Worm (Caenorhabditis elegans) whole organism, L4/young adult: ENCODE results near the gene B0334.20.
A peak's percentile ranks its signal among the peaks of the same experiment; 100 is the strongest.

Experiments used
- W03F9.2 ChIP-seq: fragments of 150-350 bp; optimal IDR thresholded peaks from 2 replicates; lab custom pipeline; 2014; ENCODE audit warnings: missing biosample characterization, missing genetic modification characterization
- dao-5 ChIP-seq: sonication (generic microtip); optimal IDR thresholded peaks from 2 replicates; lab custom pipeline; 2016; ENCODE audit warnings: missing genotype, missing genetic modification characterization, moderate library complexity, missing compliant biosample characterization
- him-1 ChIP-seq: sonication (generic microtip); optimal IDR thresholded peaks from 2 replicates; lab custom pipeline; 2016; ENCODE audit warnings: missing genotype, missing genetic modification reagents, missing genetic modification characterization, missing compliant biosample characterization

Gene B0334.20

DNA sequence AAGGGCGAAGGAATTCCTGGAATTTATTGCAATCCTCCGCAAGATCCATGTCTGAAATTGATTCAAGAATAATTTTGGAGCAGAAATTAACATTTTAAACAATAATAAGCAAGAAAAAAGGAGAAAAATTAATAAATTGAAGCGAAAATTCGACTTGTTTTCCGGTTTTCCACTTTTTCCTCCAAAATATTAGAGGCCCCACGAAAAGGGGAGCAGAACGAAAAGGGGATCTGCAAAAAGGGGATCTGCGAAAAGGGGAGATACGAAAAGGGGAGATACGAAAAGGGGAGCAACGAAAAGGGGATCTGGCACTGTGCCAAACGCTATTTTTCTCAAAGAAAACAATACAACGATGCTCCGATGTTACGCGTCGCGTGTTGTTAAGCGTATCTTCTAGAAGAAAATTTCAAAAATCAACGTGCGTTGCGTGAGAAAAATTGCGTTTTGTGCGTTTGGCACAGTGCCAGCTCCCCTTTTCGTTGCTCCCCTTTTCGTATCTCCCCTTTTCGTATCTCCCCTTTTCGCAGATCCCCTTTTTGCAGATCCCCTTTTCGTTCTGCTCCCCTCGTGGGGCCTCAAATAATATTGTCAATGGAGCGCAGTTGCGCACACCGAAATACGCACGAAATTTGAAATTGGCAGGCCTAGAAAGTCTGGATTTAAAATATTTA lies 34.3 kb upstream of the B0334.20 start, which contains the start of gene Y62F5A.12:
TSS of gene Y62F5A.12 (minus strand) at position 51 of the 671 bp plus-strand sequence.
- TF ChIP-seq W03F9.2 (tag; lab: Kevin White, UChicago): peak; percentile 57
- TF ChIP-seq him-1 (tag; lab: Kevin White, UChicago): peak; percentile 62

DNA sequence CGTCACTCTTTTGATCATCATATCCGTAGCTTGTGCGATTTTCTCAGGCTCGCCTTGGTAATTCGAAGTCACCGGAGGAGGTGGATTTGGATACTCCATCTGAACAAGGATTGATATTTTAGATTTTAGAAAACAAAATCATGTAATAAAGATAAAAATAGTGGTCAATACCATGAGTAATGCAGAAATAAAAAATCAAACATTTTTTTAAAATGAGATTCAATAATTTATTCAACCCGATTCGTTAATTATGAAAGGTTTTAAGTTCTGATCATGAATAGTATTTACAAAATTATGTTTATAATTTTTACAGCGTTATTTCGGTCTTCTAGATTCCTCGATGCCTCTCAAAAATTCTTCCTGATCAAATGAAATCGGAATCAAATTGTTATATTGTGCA lies 33.5 kb upstream of the B0334.20 start, which contains the start of gene mdt-8:
TSS of gene mdt-8 (minus strand) at position 101 of the 400 bp plus-strand sequence.
- TF ChIP-seq him-1 (tag; lab: Kevin White, UChicago) (no peak), dao-5 (no peak)

DNA sequence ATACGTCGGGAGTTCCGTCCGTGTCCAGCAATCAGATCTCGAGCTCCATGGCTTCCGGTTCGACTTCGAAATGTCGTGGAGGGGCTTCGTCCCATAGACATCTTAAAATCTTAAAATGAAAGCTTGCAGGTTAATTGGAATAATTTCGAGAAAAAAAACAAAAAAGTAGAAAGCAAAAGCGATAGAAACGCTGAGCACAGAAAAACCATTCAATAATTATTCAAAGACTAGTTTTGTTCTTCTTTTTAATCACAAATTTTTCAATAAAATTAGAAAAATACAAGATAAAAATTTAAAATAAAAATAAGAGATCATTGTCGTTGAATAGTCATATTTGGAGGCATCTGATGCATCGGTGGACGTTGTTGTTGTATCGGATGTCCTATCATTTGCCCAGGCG lies 26.7 kb upstream of the B0334.20 start, which contains the start of gene age-1:
TSS of gene age-1 (minus strand) at position 101 of the 400 bp plus-strand sequence.
- TF ChIP-seq W03F9.2 (tag; lab: Kevin White, UChicago) (no peak), him-1 (tag; lab: Kevin White, UChicago) (no peak), dao-5 (no peak)

DNA sequence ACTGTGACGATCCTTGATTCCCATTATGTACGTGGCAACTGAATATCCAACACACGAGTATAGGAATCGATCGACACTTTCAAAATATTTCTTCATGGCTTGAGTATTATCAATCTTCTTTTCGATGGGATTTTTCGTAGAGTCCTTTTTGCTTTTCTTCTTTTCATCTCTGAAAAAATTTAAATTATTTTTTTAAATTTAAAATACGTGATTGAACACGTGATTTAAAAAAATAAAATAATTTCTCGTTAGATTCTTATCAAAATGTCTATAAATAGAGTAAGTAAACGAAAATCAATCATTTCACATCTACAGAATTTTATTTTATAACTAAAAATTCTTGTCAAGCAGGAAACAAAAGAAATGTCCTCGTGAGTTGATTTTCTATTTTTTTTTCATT lies 21.0 kb upstream of the B0334.20 start, which contains the start of gene Y62F5A.10:
TSS of gene Y62F5A.10 (plus strand) at position 301 of the 400 bp plus-strand sequence.
- TF ChIP-seq dao-5 (no peak), W03F9.2 (tag; lab: Kevin White, UChicago) (no peak), him-1 (tag; lab: Kevin White, UChicago) (no peak)

DNA sequence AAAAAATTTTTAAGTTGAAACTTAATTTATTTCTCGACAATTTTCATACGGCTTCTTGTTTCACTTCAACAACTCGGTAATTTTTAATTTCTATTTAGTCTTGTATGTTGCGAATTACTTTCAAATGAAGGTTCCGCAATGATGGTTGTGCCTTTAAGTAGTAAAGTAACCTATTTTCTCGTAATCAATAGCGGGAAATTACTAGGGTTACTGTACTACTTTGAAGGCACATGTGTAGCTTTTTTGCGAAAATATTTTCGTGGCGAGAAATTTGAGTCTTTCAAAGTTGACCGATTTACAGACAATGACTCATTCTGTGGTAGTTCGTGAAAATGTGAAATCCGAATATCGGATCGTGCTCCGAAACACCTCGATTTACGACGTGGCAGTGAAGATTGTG lies 17.9 kb upstream of the B0334.20 start, which contains the start of gene B0334.10:
TSS of gene B0334.10 (plus strand) at position 301 of the 400 bp plus-strand sequence.
- TF ChIP-seq him-1 (tag; lab: Kevin White, UChicago) (no peak), dao-5 (no peak), W03F9.2 (tag; lab: Kevin White, UChicago) (no peak)

DNA sequence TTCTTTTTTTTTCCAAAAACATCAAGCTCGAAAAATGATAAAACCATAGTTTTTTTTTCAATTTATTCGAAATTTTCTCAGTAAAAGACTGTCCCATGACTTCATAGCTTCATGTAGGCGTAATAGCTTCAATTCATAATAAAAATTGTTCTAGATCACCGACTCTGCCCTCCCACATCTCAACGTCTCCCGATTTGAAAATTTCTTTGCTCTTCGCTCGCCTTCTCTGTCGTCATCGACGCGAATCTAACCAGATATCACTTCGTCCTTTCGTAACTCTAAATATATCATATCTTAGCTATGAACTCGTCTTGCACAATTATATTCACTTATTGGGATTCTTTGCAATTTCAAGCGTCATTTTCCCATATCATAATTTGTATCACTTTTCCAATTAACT lies 14.5 kb upstream of the B0334.20 start, which contains the start of gene srh-44:
TSS of gene srh-44 (plus strand) at position 301 of the 400 bp plus-strand sequence.
- TF ChIP-seq W03F9.2 (tag; lab: Kevin White, UChicago) (no peak), dao-5 (no peak), him-1 (tag; lab: Kevin White, UChicago) (no peak)

DNA sequence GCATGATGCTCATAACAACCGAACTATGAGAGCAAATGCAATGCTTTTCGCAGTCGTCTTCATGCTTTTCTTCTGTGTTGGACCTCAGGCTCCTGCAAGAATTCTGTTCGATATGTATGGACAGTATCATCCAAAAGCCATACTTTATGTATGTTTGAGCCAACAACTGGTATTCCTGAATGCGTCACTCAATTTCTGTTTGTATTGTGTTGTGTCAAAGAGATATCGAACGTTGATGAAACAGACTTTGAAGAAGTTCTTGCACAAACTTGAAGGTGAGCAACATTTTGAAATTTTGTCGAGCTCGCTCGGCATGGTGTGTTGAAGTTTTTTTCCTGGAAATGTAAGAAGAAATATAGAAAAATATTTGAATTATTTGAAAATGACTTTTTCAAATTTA lies 12.7 kb upstream of the B0334.20 start:
- TF ChIP-seq W03F9.2 (tag; lab: Kevin White, UChicago) (no peak), dao-5 (no peak), him-1 (tag; lab: Kevin White, UChicago) (no peak)

DNA sequence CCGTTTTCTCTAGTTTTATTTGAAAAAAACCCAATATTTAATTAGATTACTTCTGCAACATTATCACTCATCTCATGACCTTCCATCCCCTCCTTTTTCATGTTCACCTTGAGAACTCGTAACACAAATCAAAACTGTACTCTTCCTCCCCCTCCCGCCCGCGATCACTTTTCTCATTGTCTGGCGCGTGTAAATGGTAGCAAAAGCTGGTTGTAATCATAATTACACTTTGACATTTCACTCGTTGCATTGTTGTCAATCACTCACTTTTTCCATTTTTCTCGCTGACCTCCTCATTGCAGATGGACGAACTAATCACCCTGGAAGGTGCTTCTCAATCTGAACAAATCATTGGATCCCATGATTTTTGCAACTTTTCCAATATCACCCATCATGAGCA lies 10.1 kb upstream of the B0334.20 start, which contains the start of gene npr-41:
TSS of gene npr-41 (plus strand) at position 301 of the 400 bp plus-strand sequence.
- TF ChIP-seq dao-5: no peak
- no peak for TF ChIP-seq him-1 (tag; lab: Kevin White, UChicago)
- no peak for TF ChIP-seq W03F9.2 (tag; lab: Kevin White, UChicago)

DNA sequence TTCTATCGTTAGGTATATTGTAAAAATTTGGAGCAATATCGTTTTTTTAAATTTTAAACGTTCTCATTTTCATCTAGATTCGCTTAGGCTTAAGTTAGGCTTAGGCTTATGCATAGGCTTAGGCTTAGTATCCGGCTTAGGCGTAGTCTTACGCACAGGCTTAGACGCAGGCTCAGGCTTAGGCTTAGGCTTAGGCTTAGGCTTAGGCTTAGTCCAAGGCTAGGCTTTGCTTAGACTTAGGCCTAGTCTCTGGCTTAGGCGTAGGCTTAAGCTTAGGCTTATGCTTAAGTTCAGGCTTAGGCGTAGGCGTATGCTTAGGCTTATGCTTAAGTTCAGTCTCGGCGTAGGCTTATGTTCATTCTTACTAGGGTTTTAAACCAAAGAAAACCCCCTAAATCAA lies 3.5 kb upstream of the B0334.20 start:
- TF ChIP-seq him-1 (tag; lab: Kevin White, UChicago): no peak
- TF ChIP-seq W03F9.2 (tag; lab: Kevin White, UChicago): no peak
- TF ChIP-seq dao-5: no peak

DNA sequence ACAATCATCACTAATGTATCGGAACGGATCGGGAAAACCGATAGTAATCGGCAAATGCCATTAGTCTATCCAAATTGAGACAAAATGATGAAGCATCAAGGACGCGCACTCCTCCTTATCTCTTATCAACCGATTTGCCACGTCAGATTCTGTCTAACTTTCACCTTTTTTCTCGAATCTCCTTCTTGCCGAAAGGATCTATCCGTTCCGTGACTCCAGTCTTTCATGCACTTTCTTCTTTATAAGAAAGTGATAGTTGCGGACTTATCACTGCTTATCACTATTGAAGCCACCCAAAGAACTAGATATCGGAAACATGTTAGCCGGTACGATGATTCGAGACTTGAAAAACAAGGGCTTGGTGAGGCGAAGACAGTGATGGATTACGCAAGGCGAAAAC lies 1.7 kb upstream of the B0334.20 start:
- TF ChIP-seq dao-5 (no peak), him-1 (tag; lab: Kevin White, UChicago) (no peak), W03F9.2 (tag; lab: Kevin White, UChicago) (no peak)

DNA sequence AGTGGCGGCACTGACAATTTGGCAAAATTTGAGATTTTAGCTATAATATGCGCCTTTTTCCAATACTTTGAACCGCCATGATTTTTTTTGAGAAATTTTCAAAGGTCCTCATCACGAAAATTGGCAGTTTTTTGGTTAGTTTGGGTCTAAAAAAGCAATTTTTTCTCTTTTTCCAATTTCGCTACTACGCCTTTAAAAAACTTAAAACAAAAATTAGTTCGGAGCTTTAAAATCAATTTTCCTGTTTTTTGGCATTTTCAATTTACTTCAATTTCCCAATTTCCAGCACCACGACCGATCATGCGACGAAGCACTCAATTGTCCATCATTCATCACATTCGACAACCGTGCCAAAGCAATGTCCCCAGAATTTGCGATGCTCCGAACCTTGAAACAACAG lies 2.9 kb downstream of the B0334.20 start, which contains the start of gene B0334.5:
TSS of gene B0334.5 (plus strand) at position 301 of the 400 bp plus-strand sequence.
- TF ChIP-seq dao-5: no peak
- TF ChIP-seq W03F9.2 (tag; lab: Kevin White, UChicago): no peak
- no peak for TF ChIP-seq him-1 (tag; lab: Kevin White, UChicago)

DNA sequence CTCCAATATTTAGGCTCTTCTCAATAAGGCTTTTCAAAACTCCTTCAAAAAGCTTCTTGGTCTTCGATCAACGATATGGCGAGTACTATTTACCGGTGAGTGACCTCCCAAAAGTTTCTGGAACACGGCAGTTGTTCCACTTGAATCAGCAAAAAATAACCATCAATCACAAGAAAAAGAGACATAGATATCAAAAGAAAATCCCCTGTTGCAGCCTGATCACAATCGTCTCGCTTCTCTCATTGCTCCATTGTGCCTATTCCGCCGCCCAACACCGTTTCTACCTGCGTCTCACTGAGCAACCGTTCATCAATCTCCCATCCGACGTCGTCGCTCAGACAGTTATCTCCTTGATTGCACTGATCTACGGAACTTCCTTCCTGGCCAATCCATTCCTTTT lies 3.5 kb downstream of the B0334.20 start, which contains the start of gene emc-5:
TSS of gene emc-5 (plus strand) at position 14 of the 400 bp plus-strand sequence.
- no peak for TF ChIP-seq dao-5
- no peak for TF ChIP-seq him-1 (tag; lab: Kevin White, UChicago)
- no peak for TF ChIP-seq W03F9.2 (tag; lab: Kevin White, UChicago)

DNA sequence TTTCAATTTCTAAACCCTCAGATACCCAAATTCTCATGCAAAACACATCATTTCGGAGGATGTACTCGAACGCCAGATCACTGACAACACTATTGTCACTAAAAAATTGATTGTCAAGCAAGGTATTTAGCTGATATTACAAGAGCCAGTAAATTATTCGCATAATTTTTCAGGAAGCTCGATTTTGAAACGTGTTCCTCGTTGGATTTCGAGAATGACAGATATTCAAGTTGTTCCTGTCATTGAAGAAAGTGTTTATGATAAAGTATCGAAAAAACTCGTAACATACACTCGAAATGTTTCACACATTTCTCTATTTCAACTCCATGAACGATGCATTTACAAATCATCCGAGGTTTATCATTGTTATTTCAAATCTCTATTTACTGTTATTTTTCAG lies 4.5 kb downstream of the B0334.20 start:
- TF ChIP-seq dao-5 (no peak), W03F9.2 (tag; lab: Kevin White, UChicago) (no peak), him-1 (tag; lab: Kevin White, UChicago) (no peak)

DNA sequence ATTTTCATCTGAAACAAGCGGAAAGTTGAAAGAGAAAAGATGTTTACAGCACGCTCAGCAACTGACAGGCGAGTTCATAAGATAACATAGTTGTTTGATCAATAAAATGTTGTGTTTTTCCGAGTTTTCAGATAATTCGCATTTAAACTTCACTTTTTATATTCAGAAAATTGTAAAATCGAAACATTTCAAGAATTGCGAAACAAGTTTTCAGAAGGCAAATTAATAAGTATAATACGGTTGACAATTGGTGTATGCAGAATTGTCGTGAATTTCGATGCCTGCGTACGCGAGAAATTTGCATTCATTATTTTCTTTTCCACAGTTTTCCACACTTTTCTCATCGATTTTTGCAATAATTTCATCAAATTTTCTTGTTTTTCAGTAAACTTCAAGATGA lies 5.0 kb downstream of the B0334.20 start, which contains the start of the genes ooc-3 and B0334.4:
TSS of gene ooc-3 (minus strand) at position 15 of the 400 bp plus-strand sequence.
TSS of gene B0334.4 (plus strand) at position 386 of the 400 bp plus-strand sequence.
- TF ChIP-seq him-1 (tag; lab: Kevin White, UChicago): no peak
- TF ChIP-seq dao-5: no peak
- TF ChIP-seq W03F9.2 (tag; lab: Kevin White, UChicago): no peak
